Fruit fly (Drosophila melanogaster): ENCODE data around the gene Acbp2.

Gene Acbp2

dm6 chr3L:7136663-7137062 is 5.0 kb downstream of the Acbp2 start:
- TF ChIP-seq ttk (optimal IDR thresholded peaks at IDR 0.05), result no peak
- TF ChIP-seq psq (optimal IDR thresholded peaks at IDR 0.05), result no peak
- no peak for TF ChIP-seq Sin3A (optimal IDR thresholded peaks at IDR 0.05)
- no peak for TF ChIP-seq Myc (optimal IDR thresholded peaks at IDR 0.05)
- TF ChIP-seq h (optimal IDR thresholded peaks at IDR 0.05), result no peak

DNA sequence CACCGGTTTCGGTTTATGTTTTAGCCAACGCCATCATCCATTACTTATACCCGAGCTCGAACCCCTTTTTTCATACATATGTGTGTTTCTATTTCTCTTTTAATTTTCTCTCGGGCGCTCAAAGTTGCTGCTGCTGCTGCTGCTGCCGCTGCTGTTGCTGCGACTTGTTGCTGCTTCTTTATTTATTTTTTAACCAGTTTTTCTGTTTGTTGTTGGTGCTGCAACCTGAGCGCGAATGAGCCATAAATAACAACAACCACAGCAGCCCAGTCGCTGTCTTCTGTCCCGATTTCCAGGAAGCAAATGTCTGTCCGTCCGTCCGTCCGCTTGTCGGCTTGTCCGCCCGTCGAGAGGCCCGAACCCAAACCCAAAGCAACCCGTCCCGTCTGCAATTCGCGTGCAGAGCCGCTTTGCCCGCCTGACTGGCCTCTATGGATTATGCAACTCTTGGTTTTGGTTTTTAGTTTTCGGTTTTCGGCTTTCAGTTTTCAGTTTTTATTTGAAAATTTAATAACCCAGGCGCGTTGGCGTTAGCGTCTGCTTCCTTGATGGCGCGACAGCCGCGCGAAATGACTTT is 6.0 kb downstream of the Acbp2 start:
- TF ChIP-seq h (optimal IDR thresholded peaks at IDR 0.05) (no peak), ttk (optimal IDR thresholded peaks at IDR 0.05) (no peak), psq (optimal IDR thresholded peaks at IDR 0.05) (no peak), Myc (optimal IDR thresholded peaks at IDR 0.05) (no peak), Sin3A (optimal IDR thresholded peaks at IDR 0.05) (no peak), insv (optimal IDR thresholded peaks at IDR 0.05) (no peak)

dm6 chr3L:7143283-7143682 is 11.6 kb downstream of the Acbp2 start:
- no peak for TF ChIP-seq Myc (optimal IDR thresholded peaks at IDR 0.05)
- no peak for TF ChIP-seq Sin3A (optimal IDR thresholded peaks at IDR 0.05)
- TF ChIP-seq psq (optimal IDR thresholded peaks at IDR 0.05), result no peak
- no peak for TF ChIP-seq h (optimal IDR thresholded peaks at IDR 0.05)
- no peak for TF ChIP-seq ttk (optimal IDR thresholded peaks at IDR 0.05)
- TF ChIP-seq insv (optimal IDR thresholded peaks at IDR 0.05), result no peak

DNA sequence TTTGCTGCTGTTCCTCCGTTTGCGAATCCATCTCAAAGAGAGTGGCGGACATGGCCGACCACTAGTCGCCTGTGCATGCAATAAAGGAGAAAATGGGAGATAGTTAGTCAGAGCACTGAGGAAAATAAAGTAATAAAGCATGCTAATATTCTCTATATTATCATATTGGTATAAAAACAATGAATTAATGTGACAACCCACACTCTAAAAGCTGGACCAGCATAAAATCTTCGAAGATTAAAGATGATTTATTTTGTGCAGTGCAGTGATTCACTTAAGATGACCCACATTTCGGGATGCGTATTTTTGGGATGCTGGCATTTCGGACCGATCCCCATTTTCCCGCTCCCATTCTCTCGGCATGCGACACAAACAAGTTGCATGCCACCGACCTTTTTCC is 16.1 kb downstream of the Acbp2 start:
- TF ChIP-seq Myc (optimal IDR thresholded peaks at IDR 0.05) (no peak), insv (optimal IDR thresholded peaks at IDR 0.05) (no peak), psq (optimal IDR thresholded peaks at IDR 0.05) (no peak), Sin3A (optimal IDR thresholded peaks at IDR 0.05) (no peak), ttk (optimal IDR thresholded peaks at IDR 0.05) (no peak), h (optimal IDR thresholded peaks at IDR 0.05) (no peak)

DNA sequence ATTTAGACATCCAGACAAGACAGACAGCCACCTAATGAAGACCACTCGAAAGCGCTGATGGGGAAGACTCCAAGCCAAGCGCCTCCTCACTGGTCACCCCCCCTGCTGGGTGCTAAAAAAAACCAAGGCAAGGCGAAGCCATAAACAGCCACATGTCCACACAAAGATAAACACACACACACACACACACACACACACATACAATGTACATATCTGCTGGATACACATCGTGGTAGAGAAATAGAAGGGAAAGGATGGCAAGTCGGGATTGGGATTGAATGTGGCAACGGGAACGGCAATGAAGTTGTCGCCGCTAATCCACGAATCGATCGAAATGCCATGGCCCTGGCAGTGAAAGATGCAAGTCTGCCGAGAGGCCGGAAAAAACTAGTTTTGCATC is 17.7 kb downstream of the Acbp2 start:
- TF ChIP-seq ttk (optimal IDR thresholded peaks at IDR 0.05) (no peak), insv (optimal IDR thresholded peaks at IDR 0.05) (no peak), h (optimal IDR thresholded peaks at IDR 0.05) (no peak), Sin3A (optimal IDR thresholded peaks at IDR 0.05) (no peak), Myc (optimal IDR thresholded peaks at IDR 0.05) (no peak), psq (optimal IDR thresholded peaks at IDR 0.05) (no peak)

DNA sequence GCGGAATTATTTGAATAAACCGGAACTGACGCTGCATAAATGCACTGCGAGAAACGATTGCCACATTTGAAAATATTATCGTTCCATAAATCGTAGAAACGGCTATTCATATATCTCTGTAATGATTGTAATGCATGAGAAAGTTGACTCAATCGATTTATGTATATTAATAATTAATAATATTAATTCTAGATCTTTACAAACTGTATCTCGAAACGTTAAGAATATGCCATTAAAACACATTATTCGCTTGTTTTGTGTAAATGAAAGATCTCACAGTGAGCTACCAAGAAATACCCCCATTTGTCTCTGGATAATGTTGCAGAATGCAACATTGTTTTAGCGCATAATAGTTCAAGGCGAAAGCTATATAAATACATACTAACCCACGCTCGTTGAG is 18.2 kb downstream of the Acbp2 start:
- no peak for TF ChIP-seq Myc (optimal IDR thresholded peaks at IDR 0.05)
- no peak for TF ChIP-seq ttk (optimal IDR thresholded peaks at IDR 0.05)
- no peak for TF ChIP-seq insv (optimal IDR thresholded peaks at IDR 0.05)
- TF ChIP-seq psq (optimal IDR thresholded peaks at IDR 0.05), result no peak
- TF ChIP-seq h (optimal IDR thresholded peaks at IDR 0.05), result no peak
- TF ChIP-seq Sin3A (optimal IDR thresholded peaks at IDR 0.05), result no peak

- TF ChIP-seq psq (optimal IDR thresholded peaks at IDR 0.05), result no peak
- TF ChIP-seq Myc (optimal IDR thresholded peaks at IDR 0.05), result no peak
- no peak for TF ChIP-seq h (optimal IDR thresholded peaks at IDR 0.05)
- no peak for TF ChIP-seq Sin3A (optimal IDR thresholded peaks at IDR 0.05)
- TF ChIP-seq insv (optimal IDR thresholded peaks at IDR 0.05), result no peak
- no peak for TF ChIP-seq ttk (optimal IDR thresholded peaks at IDR 0.05)
These were observed 19.2 kb downstream of the Acbp2 start for dm6 chr3L:7150850-7151249.

- TF ChIP-seq Sin3A (optimal IDR thresholded peaks at IDR 0.05) (no peak), h (optimal IDR thresholded peaks at IDR 0.05) (no peak), psq (optimal IDR thresholded peaks at IDR 0.05) (no peak), Myc (optimal IDR thresholded peaks at IDR 0.05) (no peak), insv (optimal IDR thresholded peaks at IDR 0.05) (no peak), ttk (optimal IDR thresholded peaks at IDR 0.05) (no peak)
These were observed 20.1 kb downstream of the Acbp2 start for dm6 chr3L:7151521-7152465.

DNA sequence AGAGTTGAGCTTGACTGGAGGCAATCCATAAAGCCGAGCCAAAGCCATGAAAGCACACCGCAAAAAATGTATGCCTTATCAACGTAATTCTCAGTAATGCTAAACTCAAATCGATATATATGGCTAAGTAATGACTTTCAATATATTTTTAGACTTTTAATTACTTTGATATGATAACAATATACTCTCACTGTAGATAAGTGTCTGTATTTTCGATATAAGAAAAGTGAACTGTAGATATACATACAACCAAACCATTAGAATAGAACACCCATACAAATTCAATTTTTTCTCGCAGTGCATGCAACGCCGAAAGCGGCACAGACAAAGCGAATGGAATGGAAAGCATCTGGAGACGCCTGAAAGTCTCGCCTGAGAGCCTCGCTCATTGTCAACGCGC is 22.0 kb downstream of the Acbp2 start:
- TF ChIP-seq ttk (optimal IDR thresholded peaks at IDR 0.05), result no peak
- no peak for TF ChIP-seq Sin3A (optimal IDR thresholded peaks at IDR 0.05)

dm6 chr3L:7154249-7154648 is 22.6 kb downstream of the Acbp2 start:
- no peak for TF ChIP-seq Sin3A (optimal IDR thresholded peaks at IDR 0.05)
- TF ChIP-seq insv (optimal IDR thresholded peaks at IDR 0.05), result no peak
- no peak for TF ChIP-seq ttk (optimal IDR thresholded peaks at IDR 0.05)
- no peak for TF ChIP-seq Myc (optimal IDR thresholded peaks at IDR 0.05)
- no peak for TF ChIP-seq h (optimal IDR thresholded peaks at IDR 0.05)
- no peak for TF ChIP-seq psq (optimal IDR thresholded peaks at IDR 0.05)

- TF ChIP-seq h (optimal IDR thresholded peaks at IDR 0.05) (no peak), Myc (optimal IDR thresholded peaks at IDR 0.05) (no peak), ttk (optimal IDR thresholded peaks at IDR 0.05) (no peak), insv (optimal IDR thresholded peaks at IDR 0.05) (no peak), psq (optimal IDR thresholded peaks at IDR 0.05) (no peak), Sin3A (optimal IDR thresholded peaks at IDR 0.05) (no peak)
These were observed 23.9 kb downstream of the Acbp2 start for dm6 chr3L:7155522-7155978.

dm6 chr3L:7156239-7156638 is 24.6 kb downstream of the Acbp2 start:
- no peak for TF ChIP-seq insv (optimal IDR thresholded peaks at IDR 0.05)
- TF ChIP-seq h (optimal IDR thresholded peaks at IDR 0.05), result no peak
- TF ChIP-seq Sin3A (optimal IDR thresholded peaks at IDR 0.05), result no peak
- TF ChIP-seq Myc (optimal IDR thresholded peaks at IDR 0.05), result no peak
- no peak for TF ChIP-seq ttk (optimal IDR thresholded peaks at IDR 0.05)
- no peak for TF ChIP-seq psq (optimal IDR thresholded peaks at IDR 0.05)

Measured in Kc167 (cell line).